Worm (Caenorhabditis elegans) whole organism, L2 larva: Measurements from ENCODE around the gene egrh-1.

ENCODE experiments used
- C34F6.9 ChIP-seq: fragments of 150-350 bp; optimal IDR thresholded peaks from 2 replicates; lab custom pipeline; 2014; ENCODE audit warnings: missing biosample characterization, missing genetic modification characterization
- F13H6.1 ChIP-seq: sonication (generic microtip); optimal IDR thresholded peaks from 2 replicates; lab custom pipeline; 2016; ENCODE audit warnings: missing genetic modification characterization, missing compliant biosample characterization
- Y55F3AM.14 ChIP-seq: fragments of 200-800 bp; sonication (Bioruptor generic); optimal IDR thresholded peaks from 2 replicates; lab custom pipeline; 2018; ENCODE audit warnings: mild to moderate bottlenecking, missing genetic modification characterization, missing compliant biosample characterization
- aly-2 ChIP-seq: fragments of 150-350 bp; optimal IDR thresholded peaks from 2 replicates; lab custom pipeline; 2014; ENCODE audit warnings: missing biosample characterization, missing genetic modification characterization
- ama-1 ChIP-seq: fragments of 150-350 bp; optimal IDR thresholded peaks from 2 replicates; lab custom pipeline; 2018; ENCODE audit warnings: inconsistent platforms
- blmp-1 ChIP-seq: sonication (generic microtip); optimal IDR thresholded peaks from 2 replicates; lab custom pipeline; 2017; ENCODE audit warnings: missing genetic modification characterization, mild to moderate bottlenecking, missing compliant biosample characterization, antibody characterized with exemption, moderate library complexity; ENCODE audit not compliant: insufficient read depth
- ceh-16 ChIP-seq: fragments of 150-350 bp; optimal IDR thresholded peaks from 2 replicates; lab custom pipeline; 2014; ENCODE audit warnings: missing biosample characterization, missing genetic modification characterization
- crh-2 ChIP-seq: sonication (generic microtip); optimal IDR thresholded peaks from 2 replicates; lab custom pipeline; 2017; ENCODE audit warnings: missing biosample characterization, missing genetic modification characterization
- dmd-4 ChIP-seq: sonication (generic microtip); optimal IDR thresholded peaks from 2 replicates; lab custom pipeline; 2017; ENCODE audit warnings: missing biosample characterization, missing genetic modification characterization
- egl-27 ChIP-seq: sonication (generic microtip); optimal IDR thresholded peaks from 3 replicates; lab custom pipeline; 2017; ENCODE audit warnings: missing biosample characterization, missing genetic modification reagents, missing genetic modification characterization
- elt-1 ChIP-seq: fragments of 150-350 bp; optimal IDR thresholded peaks from 2 replicates; lab custom pipeline; 2014; ENCODE audit warnings: missing biosample characterization, missing genetic modification characterization
- fos-1 ChIP-seq: fragments of 150-350 bp; optimal IDR thresholded peaks from 2 replicates; lab custom pipeline; 2014; ENCODE audit warnings: missing biosample characterization, missing genetic modification characterization
- gmeb-1 ChIP-seq: fragments of 150-350 bp; optimal IDR thresholded peaks from 2 replicates; lab custom pipeline; 2014; ENCODE audit warnings: missing biosample characterization, missing genetic modification characterization
- lin-11 ChIP-seq: fragments of 150-350 bp; sonication (generic microtip); optimal IDR thresholded peaks from 2 replicates; lab custom pipeline; 2014; ENCODE audit warnings: missing biosample characterization, missing genetic modification characterization, inconsistent platforms, mixed read lengths
- lin-13 ChIP-seq: fragments of 150-350 bp; optimal IDR thresholded peaks from 2 replicates; lab custom pipeline; 2014; ENCODE audit warnings: missing biosample characterization, missing genetic modification reagents, missing genetic modification characterization
- lin-39 ChIP-seq: fragments of 150-350 bp; optimal IDR thresholded peaks from 2 replicates; lab custom pipeline; 2014; ENCODE audit warnings: missing biosample characterization, missing genetic modification reagents, missing genetic modification characterization
- lsy-2 ChIP-seq, 2 experiments: fragments of 150-350 bp in 1 of 2; sonication (generic microtip) in 1 of 2; optimal IDR thresholded peaks; 2 replicates each; lab custom pipeline; 2014 to 2017; ENCODE audit warnings: missing biosample characterization in 2 of 2, missing genetic modification characterization in 2 of 2
- mab-5 ChIP-seq: fragments of 150-350 bp; optimal IDR thresholded peaks from 2 replicates; lab custom pipeline; 2014; ENCODE audit warnings: missing biosample characterization, missing genetic modification characterization
- mdl-1 ChIP-seq, 2 experiments: fragments of 150-350 bp in 1 of 2; sonication (generic microtip) in 1 of 2; optimal IDR thresholded peaks; 2 replicates each; lab custom pipeline; 2017; ENCODE audit warnings: missing biosample characterization in 2 of 2, missing genetic modification characterization in 2 of 2
- nhr-10 ChIP-seq: sonication (generic microtip); optimal IDR thresholded peaks from 2 replicates; lab custom pipeline; 2017; ENCODE audit warnings: missing biosample characterization, missing genetic modification characterization
- nhr-11 ChIP-seq: fragments of 150-350 bp; optimal IDR thresholded peaks from 2 replicates; lab custom pipeline; 2014; ENCODE audit warnings: missing biosample characterization, missing genetic modification characterization
- nhr-12 ChIP-seq: fragments of 150-350 bp; optimal IDR thresholded peaks from 2 replicates; lab custom pipeline; 2014; ENCODE audit warnings: missing biosample characterization, missing genetic modification characterization
- nhr-129 ChIP-seq: fragments of 150-350 bp; optimal IDR thresholded peaks from 2 replicates; lab custom pipeline; 2014; ENCODE audit warnings: missing biosample characterization, missing genetic modification characterization
- nhr-21 ChIP-seq: fragments of 150-350 bp; optimal IDR thresholded peaks from 2 replicates; lab custom pipeline; 2014; ENCODE audit warnings: missing biosample characterization, missing genetic modification characterization
- nhr-23 ChIP-seq: fragments of 150-350 bp; optimal IDR thresholded peaks from 2 replicates; lab custom pipeline; 2014; ENCODE audit warnings: missing biosample characterization, missing genetic modification reagents, missing genetic modification characterization
- nhr-25 ChIP-seq: fragments of 150-350 bp; sonication (generic microtip); optimal IDR thresholded peaks from 3 replicates; lab custom pipeline; 2014; ENCODE audit warnings: missing biosample characterization, missing genetic modification characterization
- nhr-6 ChIP-seq: fragments of 150-350 bp; optimal IDR thresholded peaks from 2 replicates; lab custom pipeline; 2014; ENCODE audit warnings: missing biosample characterization, missing genetic modification characterization
- nhr-77 ChIP-seq: fragments of 150-350 bp; optimal IDR thresholded peaks from 2 replicates; lab custom pipeline; 2014; ENCODE audit warnings: missing biosample characterization, missing genetic modification characterization
- sem-4 ChIP-seq: fragments of 150-350 bp; optimal IDR thresholded peaks from 2 replicates; lab custom pipeline; 2014; ENCODE audit warnings: missing biosample characterization, missing genetic modification reagents, missing genetic modification characterization
- skn-1 ChIP-seq: sonication (generic microtip); optimal IDR thresholded peaks from 2 replicates; lab custom pipeline; 2017; ENCODE audit warnings: missing biosample characterization, missing genetic modification characterization
- sma-3 ChIP-seq: sonication (generic microtip); optimal IDR thresholded peaks from 2 replicates; lab custom pipeline; 2016; ENCODE audit warnings: missing genetic modification reagents, missing genetic modification characterization, missing compliant biosample characterization
- sma-9 ChIP-seq, 2 experiments: fragments of 150-350 bp in 1 of 2; sonication (generic microtip) in 1 of 2; optimal IDR thresholded peaks; 2 replicates each; lab custom pipeline; 2014 to 2016; ENCODE audit warnings: missing genetic modification characterization in 2 of 2, mild to moderate bottlenecking in 1 of 2, missing biosample characterization in 1 of 2, missing compliant biosample characterization in 1 of 2, missing genetic modification reagents in 1 of 2, moderate library complexity in 1 of 2
- snpc-4 ChIP-seq: fragments of 150-350 bp; optimal IDR thresholded peaks from 2 replicates; lab custom pipeline; 2014; ENCODE audit warnings: missing biosample characterization, missing genetic modification characterization
- unc-55 ChIP-seq: fragments of 150-350 bp; sonication (generic microtip); optimal IDR thresholded peaks from 3 replicates; lab custom pipeline; 2014; ENCODE audit warnings: missing biosample characterization, missing genetic modification reagents, missing genetic modification characterization
- zag-1 ChIP-seq: fragments of 150-350 bp; optimal IDR thresholded peaks from 2 replicates; lab custom pipeline; 2014; ENCODE audit warnings: missing biosample characterization, missing genetic modification characterization
- ztf-1 ChIP-seq: fragments of 200-800 bp; sonication (Bioruptor generic); conservative IDR thresholded peaks from 2 replicates; pipeline ENCODE4 v1.3.6; 2022; ENCODE audit warnings: missing genetic modification characterization, missing compliant biosample characterization
- ztf-11 ChIP-seq: sonication (generic microtip); optimal IDR thresholded peaks from 2 replicates; lab custom pipeline; 2017; ENCODE audit warnings: missing biosample characterization, missing genetic modification characterization
- ztf-4 ChIP-seq: fragments of 150-350 bp; optimal IDR thresholded peaks from 2 replicates; lab custom pipeline; 2014; ENCODE audit warnings: missing biosample characterization, missing genetic modification characterization

Gene egrh-1

ce11 chrX:14805746-14806145 lies 40.0 kb upstream of the egrh-1 start:
- TF ChIP-seq ztf-1 (GFP tag; lab: Robert Waterston, UW): no peak
- no peak for TF ChIP-seq sma-9 (GFP tag; optimal IDR thresholded peaks at IDR 0.05; lab: Kevin White, UChicago)
- no peak for TF ChIP-seq sma-9 (tag; optimal IDR thresholded peaks at IDR 0.05; lab: Kevin White, UChicago)
- no peak for TF ChIP-seq lin-13 (GFP tag; lab: Kevin White, UChicago)
- no peak for TF ChIP-seq nhr-10 (tag; lab: Kevin White, UChicago)
- TF ChIP-seq dmd-4 (tag; lab: Kevin White, UChicago): no peak
- TF ChIP-seq ama-1 (lab: Kevin White, UChicago): no peak
- no peak for TF ChIP-seq elt-1 (tag; lab: Kevin White, UChicago)
- TF ChIP-seq nhr-12 (tag; lab: Kevin White, UChicago): no peak
- no peak for TF ChIP-seq Y55F3AM.14
- no peak for TF ChIP-seq sma-3
- no peak for TF ChIP-seq egl-27 (tag; lab: Kevin White, UChicago)
- TF ChIP-seq lin-11 (tag; lab: Kevin White, UChicago): no peak

ce11 chrX:14806936-14807335 lies 38.8 kb upstream of the egrh-1 start, which contains the start of gene F42D1.4:
F42D1.4 (plus strand) TSS chrX:14807236.
- TF ChIP-seq ztf-1 (GFP tag; lab: Robert Waterston, UW): no peak
- no peak for TF ChIP-seq F13H6.1 (tag; lab: Kevin White, UChicago)
- no peak for TF ChIP-seq nhr-25 (tag; lab: Kevin White, UChicago)
- TF ChIP-seq snpc-4 (tag; lab: Kevin White, UChicago): no peak
- TF ChIP-seq ama-1 (lab: Kevin White, UChicago): no peak
- no peak for TF ChIP-seq dmd-4 (tag; lab: Kevin White, UChicago)
- TF ChIP-seq ceh-16 (tag; lab: Kevin White, UChicago): no peak
- TF ChIP-seq zag-1 (tag; lab: Kevin White, UChicago): no peak

- no peak for TF ChIP-seq nhr-77
- no peak for TF ChIP-seq egl-27 (tag; lab: Kevin White, UChicago)
- no peak for TF ChIP-seq snpc-4 (tag; lab: Kevin White, UChicago)
- TF ChIP-seq unc-55 (GFP tag; lab: Kevin White, UChicago): no peak
- peak; percentile 28 for TF ChIP-seq lin-13 (GFP tag; lab: Kevin White, UChicago)
- no peak for TF ChIP-seq nhr-25 (tag; lab: Kevin White, UChicago)
- no peak for TF ChIP-seq ztf-4 (tag; lab: Kevin White, UChicago)
- no peak for TF ChIP-seq Y55F3AM.14
- TF ChIP-seq sma-3: peak; percentile 6
- peak; percentile 90 for TF ChIP-seq skn-1 (tag; lab: Kevin White, UChicago)
- TF ChIP-seq ztf-11: no peak
Measured at ce11 chrX:14808796-14809195, 36.9 kb upstream of the egrh-1 start.

ce11 chrX:14809905-14810304 lies 35.8 kb upstream of the egrh-1 start:
- TF ChIP-seq fos-1 (tag; lab: Kevin White, UChicago) (no peak), elt-1 (tag; lab: Kevin White, UChicago) (no peak), nhr-23 (tag; lab: Kevin White, UChicago) (no peak), nhr-129 (tag; lab: Kevin White, UChicago) (no peak), gmeb-1 (tag; lab: Kevin White, UChicago) (peak; percentile 0), sma-9 (GFP tag; optimal IDR thresholded peaks at IDR 0.05; lab: Kevin White, UChicago) (peak; percentile 48), sma-9 (tag; optimal IDR thresholded peaks at IDR 0.05; lab: Kevin White, UChicago) (no peak)

ce11 chrX:14810718-14811117 lies 35.0 kb upstream of the egrh-1 start, which contains the start of gene atf-4:
atf-4 (minus strand) TSS chrX:14810810.
- TF ChIP-seq sma-9 (GFP tag; optimal IDR thresholded peaks at IDR 0.05; lab: Kevin White, UChicago) (peak; percentile 90), sma-9 (tag; optimal IDR thresholded peaks at IDR 0.05; lab: Kevin White, UChicago) (no peak), lin-13 (GFP tag; lab: Kevin White, UChicago) (peak; percentile 32), fos-1 (tag; lab: Kevin White, UChicago) (peak; percentile 89), crh-2 (tag; lab: Kevin White, UChicago) (peak; percentile 94), lsy-2 (tag; optimal IDR thresholded peaks at IDR 0.05; lab: Kevin White, UChicago) (peak in 1 of 2 experiments; percentile 72), blmp-1 (tag; lab: Kevin White, UChicago) (no peak), lin-11 (tag; lab: Kevin White, UChicago) (peak; percentile 39), ztf-4 (tag; lab: Kevin White, UChicago) (peak; percentile 51), sma-3 (peak; percentile 58), unc-55 (GFP tag; lab: Kevin White, UChicago) (peak; percentile 28), mab-5 (tag; lab: Kevin White, UChicago) (no peak), skn-1 (tag; lab: Kevin White, UChicago) (peak; percentile 9), nhr-11 (tag; lab: Kevin White, UChicago) (no peak), nhr-25 (tag; lab: Kevin White, UChicago) (peak; percentile 56), lin-39 (tag; lab: Kevin White, UChicago) (no peak), ama-1 (lab: Kevin White, UChicago) (peak; percentile 55), C34F6.9 (tag; lab: Kevin White, UChicago) (peak; percentile 70), nhr-21 (tag; lab: Kevin White, UChicago) (peak; percentile 83), F13H6.1 (tag; lab: Kevin White, UChicago) (peak; percentile 76), sem-4 (tag; lab: Kevin White, UChicago) (peak; percentile 73), mdl-1 (tag; optimal IDR thresholded peaks at IDR 0.05; lab: Kevin White, UChicago) (peak; percentile 74 to 84), egl-27 (tag; lab: Kevin White, UChicago) (no peak), gmeb-1 (tag; lab: Kevin White, UChicago) (peak; percentile 71), nhr-6 (tag; lab: Kevin White, UChicago) (peak; percentile 40), Y55F3AM.14 (no peak), aly-2 (tag; lab: Kevin White, UChicago) (no peak), nhr-129 (tag; lab: Kevin White, UChicago) (peak; percentile 69)
